Worm (Caenorhabditis elegans) whole organism, L3 larva: Measurements from ENCODE around the gene Y57A10A.27.

Source experiments
- elt-2 ChIP-seq: sonication (generic microtip); optimal IDR thresholded peaks from 2 replicates; lab custom pipeline; 2016; ENCODE audit warnings: missing genetic modification reagents, mild to moderate bottlenecking, missing genetic modification characterization, missing compliant biosample characterization
- elt-3 ChIP-seq, 3 experiments: fragments of 150-350 bp in 1 of 3; sonication (generic microtip) in 2 of 3; optimal IDR thresholded peaks; 2 replicates in 2 of 3; 4 replicates in 1 of 3; lab custom pipeline; 2014 to 2017; ENCODE audit warnings: missing biosample characterization in 3 of 3, missing genetic modification characterization in 3 of 3
- mdl-1 ChIP-seq: fragments of 150-350 bp; optimal IDR thresholded peaks from 2 replicates; lab custom pipeline; 2014; ENCODE audit warnings: missing biosample characterization, missing genetic modification characterization
- nhr-25 ChIP-seq: sonication (generic microtip); optimal IDR thresholded peaks from 2 replicates; lab custom pipeline; 2017; ENCODE audit warnings: missing biosample characterization, missing genetic modification characterization
- skn-1 ChIP-seq: fragments of 150-350 bp; optimal IDR thresholded peaks from 2 replicates; lab custom pipeline; 2014; ENCODE audit warnings: missing biosample characterization, missing genetic modification characterization

- TF ChIP-seq elt-2 (tag; lab: Kevin White, UChicago) (no peak), skn-1 (tag; lab: Kevin White, UChicago) (no peak), mdl-1 (no peak), elt-3 (tag; optimal IDR thresholded peaks at IDR 0.05; lab: Kevin White, UChicago) (no peak), nhr-25 (no peak)
Measured at ce11 chrII:12323305-12323704, 48.5 kb upstream of the Y57A10A.27 start, which contains the start of gene sre-53.
